Worm (Caenorhabditis elegans): ENCODE results near the gene Y54E2A.5.
A peak's percentile ranks its signal among the peaks of the same experiment; 100 is the strongest.

The Y54E2A.5 gene

ce11 chrII:14794935-14795454 is 37.4 kb upstream of the Y54E2A.5 start, which contains the start of gene eif-3.B (continued):
- TF ChIP-seq nfyb-1 (GFP tag; IDR thresholded peaks at IDR 0.05), result peak; percentile 70; the same call in 1 of the 2 replicates
- 0 out of 2 replicates have a peak, but pooled peaks have one; percentile 44 for TF ChIP-seq cebp-1 (GFP tag; IDR thresholded peaks at IDR 0.05)
- peak; percentile 82 for TF ChIP-seq cebp-1 (tag; optimal IDR thresholded peaks at IDR 0.05)
- TF ChIP-seq lir-1 (GFP tag; conservative IDR thresholded peaks at IDR 0.05), result peak; percentile 75
- no peak for TF ChIP-seq ZK185.1 (tag; optimal IDR thresholded peaks at IDR 0.05; ENCODE audit: poor library complexity, severe bottlenecking)
- peak; percentile 51; the same call in 1 of the 2 replicates for TF ChIP-seq egl-44 (GFP tag; IDR thresholded peaks at IDR 0.05)
- no peak for TF ChIP-seq F57A8.1 (GFP tag; optimal IDR thresholded peaks at IDR 0.05)
- no peak for TF ChIP-seq mes-4 (tag; optimal IDR thresholded peaks at IDR 0.05)
- TF ChIP-seq xnd-1 (tag; optimal IDR thresholded peaks at IDR 0.05), result peak; percentile 37
- TF ChIP-seq F49E8.2 (tag; optimal IDR thresholded peaks at IDR 0.05; ENCODE audit: insufficient read depth), result peak; percentile 34
- no peak for TF ChIP-seq tbx-9 (tag; optimal IDR thresholded peaks at IDR 0.05; ENCODE audit: borderline replicate concordance)
- peak; percentile 39; the same call in 1 of the 2 replicates for TF ChIP-seq ceh-91 (GFP tag; IDR thresholded peaks at IDR 0.05)
- no peak for TF ChIP-seq zim-3 (tag; optimal IDR thresholded peaks at IDR 0.05)
- no peak for TF ChIP-seq ceh-58 (GFP tag; IDR thresholded peaks at IDR 0.05)
- 0 out of 2 replicates have a peak, but pooled peaks have one; percentile 45 for TF ChIP-seq Y53G8AR.9 (GFP tag; conservative IDR thresholded peaks at IDR 0.05)
- TF ChIP-seq atf-7 (tag; optimal IDR thresholded peaks at IDR 0.05), result no peak
- TF ChIP-seq aptf-3 (GFP tag; IDR thresholded peaks at IDR 0.05), result no peak
- 0 out of 2 replicates have a peak, but pooled peaks have one; percentile 61 for TF ChIP-seq K11D2.4 (GFP tag; IDR thresholded peaks at IDR 0.05)
- TF ChIP-seq nfya-2 (GFP tag; IDR thresholded peaks at IDR 0.05), result no peak
- peak; percentile 77 for TF ChIP-seq madf-10 (tag; optimal IDR thresholded peaks at IDR 0.05)
- TF ChIP-seq bed-1 (GFP tag; IDR thresholded peaks at IDR 0.05), result no peak
- no peak for TF ChIP-seq ama-1 (optimal IDR thresholded peaks at IDR 0.05)
- TF ChIP-seq ama-1 (GFP tag; optimal IDR thresholded peaks at IDR 0.05), result no peak
- TF ChIP-seq Y53F4B.3 (GFP tag; IDR thresholded peaks at IDR 0.05), result no peak
- TF ChIP-seq snpc-1.1 (tag; optimal IDR thresholded peaks at IDR 0.05; ENCODE audit: insufficient read depth), result peak; percentile 38
- TF ChIP-seq die-1 (tag; optimal IDR thresholded peaks at IDR 0.05), result peak; percentile 1
- no peak for TF ChIP-seq sea-2 (GFP tag; IDR thresholded peaks at IDR 0.05)
- peak; percentile 83 for TF ChIP-seq snpc-3.4 (tag; optimal IDR thresholded peaks at IDR 0.05)
- peak; percentile 80 for TF ChIP-seq D2030.7 (GFP tag; IDR thresholded peaks at IDR 0.05)
- peak in 2 of 3 experiments; percentile 17 to 91 for TF ChIP-seq lin-35 (GFP tag; optimal IDR thresholded peaks at IDR 0.05)
- peak; percentile 54 for TF ChIP-seq lsl-1 (GFP tag; optimal IDR thresholded peaks at IDR 0.05)
- TF ChIP-seq madf-3 (GFP tag; IDR thresholded peaks at IDR 0.05), result peak; percentile 64; the same call in 1 of the 2 replicates

- TF ChIP-seq ZK185.1 (tag; optimal IDR thresholded peaks at IDR 0.05; ENCODE audit: poor library complexity, severe bottlenecking) (no peak), cebp-1 (GFP tag; IDR thresholded peaks at IDR 0.05) (peak; percentile 20; the same call in 1 of the 2 replicates), cebp-1 (tag; optimal IDR thresholded peaks at IDR 0.05) (peak; percentile 95)
These were observed 34.9 kb upstream of the Y54E2A.5 start for ce11 chrII:14792470-14792869.

ce11 chrII:14790751-14791150 is 33.1 kb upstream of the Y54E2A.5 start, which contains the start of gene Y54E2A.10:
TSS of gene Y54E2A.10 (plus strand) at chrII:14791051.
- TF ChIP-seq ztf-25 (GFP tag; IDR thresholded peaks at IDR 0.05) (no peak), tlf-1 (GFP tag; optimal IDR thresholded peaks at IDR 0.05) (no peak), gei-17 (GFP tag; optimal IDR thresholded peaks at IDR 0.05) (no peak), sdz-38 (tag; optimal IDR thresholded peaks at IDR 0.05) (no peak), lsy-27 (tag; optimal IDR thresholded peaks at IDR 0.05; ENCODE audit: borderline replicate concordance, insufficient read depth) (no peak), B0035.1 (tag; optimal IDR thresholded peaks at IDR 0.05) (no peak), repo-1 (tag; optimal IDR thresholded peaks at IDR 0.05) (no peak), hrde-1 (tag; optimal IDR thresholded peaks at IDR 0.05; ENCODE audit: borderline replicate concordance) (no peak), nhr-90 (tag; optimal IDR thresholded peaks at IDR 0.05) (no peak), K12H6.12 (tag; optimal IDR thresholded peaks at IDR 0.05) (no peak), F52B5.7 (tag; optimal IDR thresholded peaks at IDR 0.05) (no peak), cebp-2 (GFP tag; IDR thresholded peaks at IDR 0.05) (no peak)

All from whole organism, young adult.